Worm (Caenorhabditis elegans): Measurements from ENCODE around the gene hum-2.

- TF ChIP-seq unc-3 (GFP tag; conservative IDR thresholded peaks at IDR 0.05) = no peak
- no peak for TF ChIP-seq unc-3 (tag; optimal IDR thresholded peaks at IDR 0.05)
- no peak for TF ChIP-seq sdc-2 (tag; optimal IDR thresholded peaks at IDR 0.05)
- no peak for TF ChIP-seq pros-1 (tag; optimal IDR thresholded peaks at IDR 0.05)
- no peak for TF ChIP-seq ama-1 (optimal IDR thresholded peaks at IDR 0.05)
- TF ChIP-seq elt-2 (tag; optimal IDR thresholded peaks at IDR 0.05) = no peak
- TF ChIP-seq ceh-6 (GFP tag; optimal IDR thresholded peaks at IDR 0.05) = no peak
- TF ChIP-seq ahr-1 (tag; optimal IDR thresholded peaks at IDR 0.05) = no peak
Observed at ce11 chrV:9359674-9360073, 26.3 kb upstream of the hum-2 start, which contains the start of gene gpa-3.

All from whole organism, late embryonic.